Worm (Caenorhabditis elegans) whole organism, L1 larva: ENCODE results near the gene sipa-1.
A peak's percentile ranks its signal among the peaks of the same experiment; 100 is the strongest.

Experiments
- C34B4.2 ChIP-seq: sonication (generic microtip); optimal IDR thresholded peaks from 2 replicates; lab custom pipeline; 2017; ENCODE audit warnings: mild to moderate bottlenecking, missing genetic modification characterization, missing compliant biosample characterization
- Y116A8C.19 ChIP-seq: sonication (generic microtip); optimal IDR thresholded peaks from 2 replicates; lab custom pipeline; 2016; ENCODE audit warnings: missing compliant biosample characterization, missing genetic modification characterization, borderline replicate concordance
- aha-1 ChIP-seq: fragments of 150-350 bp; optimal IDR thresholded peaks from 2 replicates; lab custom pipeline; 2014; ENCODE audit warnings: missing biosample characterization, missing genetic modification characterization
- alr-1 ChIP-seq: fragments of 200-800 bp; sonication (Bioruptor generic); optimal IDR thresholded peaks from 2 replicates; lab custom pipeline; 2018; ENCODE audit warnings: borderline replicate concordance, mild to moderate bottlenecking, missing genetic modification characterization, missing compliant biosample characterization
- aly-2 ChIP-seq: fragments of 150-350 bp; optimal IDR thresholded peaks from 2 replicates; lab custom pipeline; 2014; ENCODE audit warnings: missing biosample characterization, missing genetic modification characterization
- ama-1 ChIP-seq: fragments of 150-350 bp; optimal IDR thresholded peaks from 2 replicates; lab custom pipeline; 2014
- blmp-1 ChIP-seq: fragments of 150-350 bp; optimal IDR thresholded peaks from 2 replicates; lab custom pipeline; 2014; ENCODE audit warnings: missing biosample characterization, missing genetic modification characterization
- ceh-8 ChIP-seq: fragments of 200-800 bp; sonication (Bioruptor generic); optimal IDR thresholded peaks from 2 replicates; lab custom pipeline; 2018; ENCODE audit warnings: mild to moderate bottlenecking, missing genetic modification characterization, moderate library complexity, missing compliant biosample characterization
- ceh-82 ChIP-seq, 3 experiments: fragments of 150-350 bp in 1 of 3; sonication (generic microtip) in 2 of 3; optimal IDR thresholded peaks; 2 replicates each; lab custom pipeline; 2014 to 2017; ENCODE audit warnings: missing biosample characterization in 3 of 3, missing genetic modification characterization in 3 of 3
- ceh-88 ChIP-seq: fragments of 200-800 bp; sonication (Bioruptor generic); IDR thresholded peaks from 2 replicates; pipeline ENCODE4 v1.3.6; 2022; ENCODE audit warnings: missing genetic modification characterization, missing compliant biosample characterization
- ceh-90 ChIP-seq: sonication (generic microtip); optimal IDR thresholded peaks from 2 replicates; lab custom pipeline; 2016; ENCODE audit warnings: missing genetic modification characterization, missing compliant biosample characterization
- dsc-1 ChIP-seq: sonication (generic microtip); optimal IDR thresholded peaks from 2 replicates; lab custom pipeline; 2016; ENCODE audit warnings: mild to moderate bottlenecking, missing genetic modification characterization, missing compliant biosample characterization
- efl-1 ChIP-seq, 4 experiments: fragments of 150-350 bp; optimal IDR thresholded peaks in 3 of 4; peaks in 1 of 4; 1 replicate in 1 of 4; 2 replicates in 3 of 4; lab custom pipeline; 2014; ENCODE audit warnings: missing biosample characterization in 2 of 4, missing genetic modification characterization in 2 of 4, missing genetic modification reagents in 2 of 4
- egl-13 ChIP-seq: sonication (generic microtip); optimal IDR thresholded peaks from 2 replicates; lab custom pipeline; 2016; ENCODE audit warnings: missing genotype, missing genetic modification reagents, missing genetic modification characterization, missing compliant biosample characterization
- elt-2 ChIP-seq: sonication (generic microtip); optimal IDR thresholded peaks from 2 replicates; lab custom pipeline; 2016; ENCODE audit warnings: missing genetic modification characterization, mild to moderate bottlenecking, inconsistent platforms, missing compliant biosample characterization, missing genetic modification reagents
- elt-3 ChIP-seq, 6 experiments: fragments of 150-350 bp in 1 of 6; sonication (generic microtip); optimal IDR thresholded peaks; 2 replicates each; lab custom pipeline; 2017 to 2018; ENCODE audit warnings: missing biosample characterization in 6 of 6, missing genetic modification characterization in 6 of 6, inconsistent platforms in 1 of 6
- fkh-4 ChIP-seq: sonication (generic microtip); optimal IDR thresholded peaks from 2 replicates; lab custom pipeline; 2016; ENCODE audit warnings: missing compliant biosample characterization, missing genetic modification characterization, borderline replicate concordance
- fkh-8 ChIP-seq: sonication (generic microtip); optimal IDR thresholded peaks from 2 replicates; lab custom pipeline; 2016; ENCODE audit warnings: mild to moderate bottlenecking, missing genetic modification characterization, missing compliant biosample characterization
- grh-1 ChIP-seq: fragments of 200-800 bp; sonication (Bioruptor generic); IDR thresholded peaks from 2 replicates; pipeline ENCODE4 v1.3.6; 2022; ENCODE audit warnings: missing genetic modification reagents, missing genetic modification characterization, missing compliant biosample characterization
- hpl-2 ChIP-seq: fragments of 150-350 bp; optimal IDR thresholded peaks from 2 replicates; lab custom pipeline; 2014; ENCODE audit warnings: missing biosample characterization, missing genetic modification reagents, missing genetic modification characterization
- isw-1 ChIP-seq: fragments of 200-800 bp; sonication (Bioruptor generic); IDR thresholded peaks from 2 replicates; pipeline ENCODE4 v1.3.6; 2022; ENCODE audit warnings: missing genetic modification characterization, missing compliant biosample characterization
- lin-14 ChIP-seq: fragments of 200-800 bp; sonication (Bioruptor generic); optimal IDR thresholded peaks from 2 replicates; lab custom pipeline; 2018; ENCODE audit warnings: mild to moderate bottlenecking, missing genetic modification characterization, moderate library complexity, missing compliant biosample characterization
- lin-35 ChIP-seq, 2 experiments: fragments of 150-350 bp; optimal IDR thresholded peaks; 2 replicates each; lab custom pipeline; 2014; ENCODE audit warnings: missing biosample characterization in 2 of 2, missing genetic modification characterization in 2 of 2, missing genetic modification reagents in 2 of 2
- lin-39 ChIP-seq: fragments of 150-350 bp; optimal IDR thresholded peaks from 2 replicates; lab custom pipeline; 2014; ENCODE audit warnings: missing biosample characterization, missing genetic modification reagents, missing genetic modification characterization
- lir-3 ChIP-seq: sonication (generic microtip); optimal IDR thresholded peaks from 2 replicates; lab custom pipeline; 2016; ENCODE audit warnings: mild to moderate bottlenecking, missing genetic modification characterization, moderate library complexity, missing compliant biosample characterization; ENCODE audit not compliant: poor library complexity
- mab-9 ChIP-seq: fragments of 200-800 bp; sonication (Bioruptor generic); IDR thresholded peaks from 2 replicates; pipeline ENCODE4 v1.3.6; 2022; ENCODE audit warnings: missing genetic modification reagents, missing genetic modification characterization, missing compliant biosample characterization
- mdl-1 ChIP-seq, 2 experiments: fragments of 150-350 bp; optimal IDR thresholded peaks; 2 replicates each; lab custom pipeline; 2014 to 2017; ENCODE audit warnings: missing biosample characterization in 2 of 2, missing genetic modification characterization in 2 of 2, inconsistent platforms in 1 of 2
- mef-2 ChIP-seq: fragments of 150-350 bp; optimal IDR thresholded peaks from 2 replicates; lab custom pipeline; 2014; ENCODE audit warnings: missing biosample characterization, missing genetic modification characterization
- nhr-12 ChIP-seq: sonication (generic microtip); optimal IDR thresholded peaks from 2 replicates; lab custom pipeline; 2017; ENCODE audit warnings: missing biosample characterization, missing genetic modification characterization
- nhr-237 ChIP-seq: fragments of 150-350 bp; optimal IDR thresholded peaks from 2 replicates; lab custom pipeline; 2014; ENCODE audit warnings: missing biosample characterization, missing genetic modification characterization
- nhr-28 ChIP-seq: fragments of 150-350 bp; optimal IDR thresholded peaks from 2 replicates; lab custom pipeline; 2014; ENCODE audit warnings: missing biosample characterization, missing genetic modification characterization
- nhr-71 ChIP-seq: sonication (generic microtip); optimal IDR thresholded peaks from 2 replicates; lab custom pipeline; 2016; ENCODE audit warnings: mild to moderate bottlenecking, missing genetic modification characterization, moderate library complexity, missing compliant biosample characterization
- nhr-77 ChIP-seq: fragments of 150-350 bp; optimal IDR thresholded peaks from 2 replicates; lab custom pipeline; 2014; ENCODE audit warnings: missing biosample characterization, missing genetic modification characterization
- nhr-84 ChIP-seq: sonication (generic microtip); optimal IDR thresholded peaks from 2 replicates; lab custom pipeline; 2017; ENCODE audit warnings: missing biosample characterization, missing genetic modification characterization
- nhr-90 ChIP-seq: sonication (generic microtip); optimal IDR thresholded peaks from 2 replicates; lab custom pipeline; 2016; ENCODE audit warnings: mild to moderate bottlenecking, missing genetic modification characterization, missing compliant biosample characterization; ENCODE audit not compliant: poor library complexity
- pag-3 ChIP-seq: sonication (generic microtip); optimal IDR thresholded peaks from 2 replicates; lab custom pipeline; 2017; ENCODE audit warnings: missing genetic modification characterization, mild to moderate bottlenecking, missing compliant biosample characterization, antibody characterized with exemption, borderline replicate concordance; ENCODE audit not compliant: insufficient read depth
- pax-3 ChIP-seq: fragments of 200-800 bp; sonication (Bioruptor generic); optimal IDR thresholded peaks from 2 replicates; lab custom pipeline; 2018; ENCODE audit warnings: mild to moderate bottlenecking, missing genetic modification characterization, moderate library complexity, missing compliant biosample characterization
- pqm-1 ChIP-seq: sonication (generic microtip); optimal IDR thresholded peaks from 3 replicates; lab custom pipeline; 2017; ENCODE audit warnings: missing biosample characterization, missing genetic modification characterization
- rnt-1 ChIP-seq: sonication (generic microtip); optimal IDR thresholded peaks from 2 replicates; lab custom pipeline; 2016; ENCODE audit warnings: mild to moderate bottlenecking, missing genetic modification characterization, moderate library complexity, missing compliant biosample characterization
- skn-1 ChIP-seq: fragments of 150-350 bp; optimal IDR thresholded peaks from 2 replicates; lab custom pipeline; 2014; ENCODE audit warnings: missing biosample characterization, missing genetic modification characterization
- snpc-4 ChIP-seq: fragments of 150-350 bp; optimal IDR thresholded peaks from 2 replicates; lab custom pipeline; 2014; ENCODE audit warnings: missing biosample characterization, missing genetic modification characterization
- sox-4 ChIP-seq: sonication (generic microtip); optimal IDR thresholded peaks from 2 replicates; lab custom pipeline; 2016; ENCODE audit warnings: missing genetic modification characterization, missing compliant biosample characterization
- sup-37 ChIP-seq: fragments of 200-800 bp; sonication (Bioruptor generic); optimal IDR thresholded peaks from 2 replicates; lab custom pipeline; 2018; ENCODE audit warnings: mild to moderate bottlenecking, missing genetic modification characterization, missing compliant biosample characterization
- swsn-7 ChIP-seq: sonication (generic microtip); optimal IDR thresholded peaks from 2 replicates; lab custom pipeline; 2016; ENCODE audit warnings: missing genetic modification characterization, missing compliant biosample characterization
- tbx-2 ChIP-seq: sonication (generic microtip); optimal IDR thresholded peaks from 2 replicates; lab custom pipeline; 2016; ENCODE audit warnings: missing genetic modification characterization, missing compliant biosample characterization
- unc-30 ChIP-seq: sonication (generic microtip); optimal IDR thresholded peaks from 2 replicates; lab custom pipeline; 2017; ENCODE audit warnings: missing biosample characterization, missing genetic modification characterization
- unc-62 ChIP-seq: fragments of 150-350 bp; optimal IDR thresholded peaks from 2 replicates; lab custom pipeline; 2014; ENCODE audit warnings: missing biosample characterization, missing genetic modification reagents, missing genetic modification characterization
- unc-86 ChIP-seq: sonication (generic microtip); optimal IDR thresholded peaks from 2 replicates; lab custom pipeline; 2016; ENCODE audit warnings: missing genetic modification characterization, missing compliant biosample characterization
- vab-15 ChIP-seq: sonication (generic microtip); optimal IDR thresholded peaks from 2 replicates; lab custom pipeline; 2017; ENCODE audit warnings: missing genotype, mild to moderate bottlenecking, missing genetic modification characterization, missing compliant biosample characterization
- zag-1 ChIP-seq: fragments of 150-350 bp; optimal IDR thresholded peaks from 2 replicates; lab custom pipeline; 2014; ENCODE audit warnings: missing biosample characterization, missing genetic modification characterization
- zip-4 ChIP-seq: fragments of 200-800 bp; sonication (Bioruptor generic); optimal IDR thresholded peaks from 2 replicates; lab custom pipeline; 2018; ENCODE audit warnings: mild to moderate bottlenecking, missing genetic modification characterization, moderate library complexity, missing compliant biosample characterization
- ztf-4 ChIP-seq: fragments of 150-350 bp; optimal IDR thresholded peaks from 2 replicates; lab custom pipeline; 2014; ENCODE audit warnings: missing biosample characterization, missing genetic modification characterization

sipa-1 gene

DNA sequence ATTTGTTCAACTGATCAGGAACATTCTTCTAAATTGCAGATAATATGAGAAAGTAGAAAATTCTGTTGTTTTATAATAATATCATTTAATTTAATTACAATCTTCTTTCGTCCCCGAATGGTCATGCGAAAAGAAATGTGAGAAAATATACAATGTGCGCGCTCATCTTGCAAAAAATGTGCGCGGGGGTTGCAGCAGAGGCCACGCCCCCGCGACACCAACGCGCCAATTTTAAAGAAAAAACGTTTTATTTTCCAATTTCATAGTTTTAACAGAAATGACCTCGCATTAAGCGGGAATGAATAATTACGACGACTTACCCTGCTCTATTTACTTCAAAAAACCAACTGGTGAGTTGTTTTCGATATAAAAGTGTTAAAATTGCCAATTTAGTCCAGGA lies 26.6 kb downstream of the sipa-1 start, which contains the start of gene sas-5 (continued):
- no peak for TF ChIP-seq sup-37
- TF ChIP-seq fkh-4 (tag; lab: Kevin White, UChicago): no peak
- no peak for TF ChIP-seq nhr-237
- TF ChIP-seq dsc-1: peak; percentile 79
- TF ChIP-seq ama-1 (lab: Kevin White, UChicago): no peak
- TF ChIP-seq skn-1 (tag; lab: Kevin White, UChicago): peak; percentile 74
- no peak for TF ChIP-seq C34B4.2 (tag; lab: Kevin White, UChicago)
- TF ChIP-seq Y116A8C.19: no peak
- peak; percentile 7 for TF ChIP-seq sox-4 (tag; lab: Kevin White, UChicago)
- TF ChIP-seq nhr-90: peak; percentile 86
- peak; percentile 35 for TF ChIP-seq lin-39
- peak; percentile 49 for TF ChIP-seq egl-13 (tag; lab: Kevin White, UChicago)
- no peak for TF ChIP-seq unc-62 (GFP tag; lab: Kevin White, UChicago)
- TF ChIP-seq zag-1: no peak
- peak; percentile 55 for TF ChIP-seq isw-1 (GFP tag; lab: Robert Waterston, UW)
- peak; percentile 86 for TF ChIP-seq snpc-4 (tag; lab: Kevin White, UChicago)
- TF ChIP-seq alr-1 (tag; lab: Kevin White, UChicago): no peak
- no peak for TF ChIP-seq pag-3 (tag; lab: Kevin White, UChicago)
- TF ChIP-seq mef-2 (tag; lab: Kevin White, UChicago): no peak
- TF ChIP-seq ceh-88 (GFP tag; lab: Robert Waterston, UW): peak; percentile 56; the same call in 1 of the 2 replicates
- TF ChIP-seq elt-3 (tag; optimal IDR thresholded peaks at IDR 0.05; lab: Kevin White, UChicago): peak in 2 of 6 experiments; percentile 35 to 83
- peak; percentile 51 for TF ChIP-seq lir-3 (tag; lab: Kevin White, UChicago)
- peak; percentile 82 for TF ChIP-seq swsn-7 (tag; lab: Kevin White, UChicago)
- no peak for TF ChIP-seq unc-30
- TF ChIP-seq nhr-77 (tag; lab: Kevin White, UChicago): no peak
- peak; percentile 48 for TF ChIP-seq ztf-4 (tag; lab: Kevin White, UChicago)
- TF ChIP-seq nhr-28 (tag; lab: Kevin White, UChicago): no peak
- TF ChIP-seq nhr-71 (tag; lab: Kevin White, UChicago): peak; percentile 88
- no peak for TF ChIP-seq pqm-1
- peak; percentile 25 for TF ChIP-seq pax-3 (tag; lab: Kevin White, UChicago)
- peak; percentile 78 for TF ChIP-seq tbx-2 (tag; lab: Kevin White, UChicago)
- peak in 1 of 2 experiments; percentile 65 for TF ChIP-seq mdl-1 (tag; optimal IDR thresholded peaks at IDR 0.05; lab: Kevin White, UChicago)
- TF ChIP-seq nhr-84 (tag; lab: Kevin White, UChicago): no peak
- TF ChIP-seq ceh-8 (GFP tag; lab: Kevin White, UChicago): peak; percentile 66
- TF ChIP-seq fkh-8 (tag; lab: Kevin White, UChicago): peak; percentile 13
- TF ChIP-seq zip-4 (GFP tag; lab: Kevin White, UChicago): peak; percentile 41
- peak; percentile 95 to 96 (median 96) for TF ChIP-seq ceh-82 (tag; optimal IDR thresholded peaks at IDR 0.05; lab: Kevin White, UChicago)
- TF ChIP-seq lin-35 (GFP tag; optimal IDR thresholded peaks at IDR 0.05; lab: Kevin White, UChicago): peak; percentile 86 to 95
- TF ChIP-seq rnt-1 (tag; lab: Kevin White, UChicago): peak; percentile 91
- TF ChIP-seq nhr-12 (tag; lab: Kevin White, UChicago): no peak
- peak; percentile 71 for TF ChIP-seq blmp-1 (tag; lab: Kevin White, UChicago)
- peak; percentile 72 for TF ChIP-seq unc-86 (tag; lab: Kevin White, UChicago)
- TF ChIP-seq elt-2 (tag; lab: Kevin White, UChicago): peak; percentile 64
- TF ChIP-seq grh-1: peak; percentile 65
- TF ChIP-seq efl-1 (optimal IDR thresholded peaks at IDR 0.05; lab: Kevin White, UChicago): peak; percentile 51 to 93
- TF ChIP-seq efl-1 (GFP tag; optimal IDR thresholded peaks at IDR 0.05 in 1 of 2; lab: Kevin White, UChicago): peak; percentile 89 to 99
- TF ChIP-seq aly-2 (tag; lab: Kevin White, UChicago): no peak
- TF ChIP-seq vab-15: no peak
- TF ChIP-seq ceh-90 (tag; lab: Kevin White, UChicago): no peak
- TF ChIP-seq mab-9 (GFP tag; lab: Robert Waterston, UW): no peak
- TF ChIP-seq aha-1 (tag; lab: Kevin White, UChicago): no peak
- TF ChIP-seq hpl-2 (GFP tag; lab: Kevin White, UChicago): peak; percentile 34
- TF ChIP-seq lin-14 (GFP tag; lab: Kevin White, UChicago): peak; percentile 73
